Worm (Caenorhabditis elegans) whole organism, L4 larva: ENCODE results near the gene R01H2.8.

Source experiments
- R02D3.7 ChIP-seq: fragments of 150-350 bp; sonication (generic microtip); optimal IDR thresholded peaks from 3 replicates; lab custom pipeline; 2014; ENCODE audit warnings: missing biosample characterization, missing genetic modification characterization
- Y48G9A.11 ChIP-seq: fragments of 200-800 bp; sonication (Bioruptor generic); IDR thresholded peaks from 2 replicates; pipeline ENCODE4 v1.3.6; 2022; ENCODE audit warnings: missing genetic modification reagents, missing genetic modification characterization, missing compliant biosample characterization
- Y75B8A.6 ChIP-seq: fragments of 200-800 bp; sonication (Bioruptor generic); IDR thresholded peaks from 2 replicates; pipeline ENCODE4 v1.3.6; 2022; ENCODE audit warnings: missing genetic modification reagents, missing genetic modification characterization, missing compliant biosample characterization
- aha-1 ChIP-seq: fragments of 150-350 bp; peaks from one replicate; lab custom pipeline; 2014; ENCODE audit warnings: missing biosample characterization, missing genetic modification characterization
- attf-4 ChIP-seq: sonication (generic microtip); optimal IDR thresholded peaks from 3 replicates; lab custom pipeline; 2017; ENCODE audit warnings: missing biosample characterization, missing genetic modification characterization
- ceh-32 ChIP-seq: sonication (generic microtip); optimal IDR thresholded peaks from 2 replicates; lab custom pipeline; 2016; ENCODE audit warnings: mild to moderate bottlenecking, missing genetic modification characterization, missing compliant biosample characterization; ENCODE audit not compliant: poor library complexity
- cey-2 ChIP-seq: sonication (generic microtip); optimal IDR thresholded peaks from 3 replicates; lab custom pipeline; 2017; ENCODE audit warnings: missing genetic modification characterization, mild to moderate bottlenecking, missing compliant biosample characterization, antibody characterized with exemption, borderline replicate concordance; ENCODE audit not compliant: insufficient read depth
- daf-12 ChIP-seq: fragments of 150-350 bp; optimal IDR thresholded peaks from 2 replicates; lab custom pipeline; 2014; ENCODE audit warnings: missing biosample characterization, missing genetic modification reagents, missing genetic modification characterization
- daf-8 ChIP-seq: fragments of 200-800 bp; sonication (Bioruptor generic); IDR thresholded peaks from 2 replicates; pipeline ENCODE4 v1.3.6; 2022; ENCODE audit warnings: missing genetic modification characterization, missing compliant biosample characterization
- duxl-1 ChIP-seq: sonication (generic microtip); optimal IDR thresholded peaks from 2 replicates; lab custom pipeline; 2016; ENCODE audit warnings: mild to moderate bottlenecking, missing genetic modification characterization, moderate library complexity, missing compliant biosample characterization; ENCODE audit not compliant: poor library complexity
- gei-8 ChIP-seq: fragments of 200-800 bp; sonication (Bioruptor generic); optimal IDR thresholded peaks from 2 replicates; lab custom pipeline; 2018; ENCODE audit warnings: mild to moderate bottlenecking, missing genetic modification characterization, missing compliant biosample characterization
- hif-1 ChIP-seq, 2 experiments: sonication (generic microtip); optimal IDR thresholded peaks; 2 replicates each; lab custom pipeline; 2016 to 2017; ENCODE audit warnings: missing compliant biosample characterization in 2 of 2, missing genetic modification characterization in 2 of 2, missing genetic modification reagents in 2 of 2, missing genotype in 2 of 2, mild to moderate bottlenecking in 1 of 2
- hlh-11 ChIP-seq: fragments of 200-800 bp; sonication (Bioruptor generic); optimal IDR thresholded peaks from 2 replicates; lab custom pipeline; 2018; ENCODE audit warnings: mild to moderate bottlenecking, missing genetic modification characterization, missing compliant biosample characterization
- hlh-30 ChIP-seq: sonication (generic microtip); optimal IDR thresholded peaks from 2 replicates; lab custom pipeline; 2017; ENCODE audit warnings: antibody characterized with exemption, mild to moderate bottlenecking, missing genetic modification characterization, missing compliant biosample characterization; ENCODE audit not compliant: insufficient read depth
- lin-15B ChIP-seq: fragments of 150-350 bp; sonication (generic microtip); optimal IDR thresholded peaks from 3 replicates; lab custom pipeline; 2014; ENCODE audit warnings: missing biosample characterization, missing genetic modification characterization
- lin-39 ChIP-seq: fragments of 150-350 bp; optimal IDR thresholded peaks from 2 replicates; lab custom pipeline; 2014; ENCODE audit warnings: missing biosample characterization, missing genetic modification reagents, missing genetic modification characterization
- lir-3 ChIP-seq: sonication (generic microtip); optimal IDR thresholded peaks from 2 replicates; lab custom pipeline; 2016; ENCODE audit warnings: mild to moderate bottlenecking, missing genetic modification characterization, missing compliant biosample characterization
- lsy-2 ChIP-seq, 2 experiments: fragments of 150-350 bp in 1 of 2; sonication (generic microtip) in 1 of 2; optimal IDR thresholded peaks; 2 replicates each; lab custom pipeline; 2014 to 2017; ENCODE audit warnings: missing biosample characterization in 2 of 2, missing genetic modification characterization in 2 of 2
- madf-9 ChIP-seq: fragments of 200-800 bp; sonication (Bioruptor generic); conservative IDR thresholded peaks from 2 replicates; pipeline ENCODE4 v1.3.6; 2022; ENCODE audit warnings: missing genetic modification reagents, missing genetic modification characterization, missing compliant biosample characterization
- mes-2 ChIP-seq: sonication (generic microtip); optimal IDR thresholded peaks from 2 replicates; lab custom pipeline; 2016; ENCODE audit warnings: missing genotype, mild to moderate bottlenecking, missing genetic modification characterization, missing compliant biosample characterization; ENCODE audit not compliant: poor library complexity, severe bottlenecking
- mxl-3 ChIP-seq: fragments of 200-800 bp; sonication (Bioruptor generic); optimal IDR thresholded peaks from 2 replicates; lab custom pipeline; 2018; ENCODE audit warnings: mild to moderate bottlenecking, missing genetic modification characterization, missing compliant biosample characterization
- nhr-10 ChIP-seq: fragments of 150-350 bp; optimal IDR thresholded peaks from 2 replicates; lab custom pipeline; 2014; ENCODE audit warnings: missing biosample characterization, missing genetic modification characterization
- nhr-11 ChIP-seq: fragments of 150-350 bp; optimal IDR thresholded peaks from 2 replicates; lab custom pipeline; 2014; ENCODE audit warnings: missing biosample characterization, missing genetic modification characterization
- nhr-41 ChIP-seq: fragments of 200-800 bp; sonication (Bioruptor generic); IDR thresholded peaks from 2 replicates; pipeline ENCODE4 v1.3.6; 2022; ENCODE audit warnings: missing genetic modification reagents, missing genetic modification characterization, missing compliant biosample characterization
- nhr-77 ChIP-seq: fragments of 150-350 bp; optimal IDR thresholded peaks from 2 replicates; lab custom pipeline; 2014; ENCODE audit warnings: missing biosample characterization, missing genetic modification characterization
- pha-4 ChIP-seq, 2 experiments: fragments of 150-350 bp in 1 of 2; fragments of 200-800 bp in 1 of 2; sonication (Bioruptor generic) in 1 of 2; IDR thresholded peaks in 1 of 2; optimal IDR thresholded peaks in 1 of 2; 2 replicates each; pipeline versions ENCODE4 v1.3.6 to Lab custom; 2014 to 2022; ENCODE audit warnings: missing genetic modification characterization in 2 of 2, missing genetic modification reagents in 2 of 2, missing biosample characterization in 1 of 2, missing compliant biosample characterization in 1 of 2
- php-3 ChIP-seq: fragments of 200-800 bp; sonication (Bioruptor generic); IDR thresholded peaks from 2 replicates; pipeline ENCODE4 v1.3.6; 2022; ENCODE audit warnings: missing genetic modification reagents, missing genetic modification characterization, missing compliant biosample characterization
- set-16 ChIP-seq: fragments of 200-800 bp; sonication (Bioruptor generic); IDR thresholded peaks from 2 replicates; pipeline ENCODE4 v1.3.6; 2022; ENCODE audit warnings: missing genetic modification reagents, missing genetic modification characterization, missing compliant biosample characterization
- spr-1 ChIP-seq: sonication (generic microtip); optimal IDR thresholded peaks from 2 replicates; lab custom pipeline; 2016; ENCODE audit warnings: mild to moderate bottlenecking, missing genetic modification characterization, missing compliant biosample characterization
- tra-1 ChIP-seq: fragments of 200-800 bp; sonication (Bioruptor generic); IDR thresholded peaks from 2 replicates; pipeline ENCODE4 v1.3.6; 2022; ENCODE audit warnings: missing genetic modification reagents, missing genetic modification characterization, missing compliant biosample characterization

R01H2.8 gene

DNA sequence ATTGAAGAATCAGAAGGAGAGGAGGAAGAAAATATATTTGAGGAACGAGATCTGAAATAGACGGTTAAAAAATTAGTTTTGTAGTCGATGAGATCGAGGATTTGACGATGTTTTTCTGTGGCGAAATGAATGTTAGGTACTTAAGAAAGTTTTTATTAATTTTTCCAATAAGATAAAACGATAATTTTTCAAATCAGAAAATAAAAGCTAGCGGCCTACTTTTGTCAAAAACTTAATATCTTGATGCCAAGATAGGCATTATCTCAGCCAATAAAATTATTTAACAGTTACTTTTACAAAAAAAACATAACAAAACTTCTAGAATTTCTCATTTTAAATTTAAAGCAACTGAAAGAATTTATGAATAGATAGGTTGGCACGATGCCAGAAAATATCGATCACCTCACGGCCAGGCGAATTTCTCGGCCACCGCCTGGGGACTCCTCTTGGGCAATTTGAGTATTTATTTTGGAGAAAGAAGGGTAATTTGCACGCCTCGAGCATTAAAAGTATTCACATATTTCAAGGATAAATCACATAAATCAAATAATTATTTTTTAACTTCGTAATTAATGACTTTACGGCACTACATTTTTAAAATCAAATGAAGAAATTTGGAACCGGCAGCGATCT lies 18.9 kb downstream of the R01H2.8 start, which contains the start of gene fubl-2 (continued):
- TF ChIP-seq Y48G9A.11 (GFP tag; lab: Robert Waterston, UW) (no peak), php-3 (no peak), nhr-77 (peak; percentile 18), madf-9 (GFP tag; lab: Robert Waterston, UW) (no peak), pha-4 (GFP tag; IDR thresholded peaks at IDR 0.05; lab: Robert Waterston, UW) (no peak), pha-4 (tag; optimal IDR thresholded peaks at IDR 0.05; lab: Kevin White, UChicago) (no peak), hlh-11 (tag; lab: Kevin White, UChicago) (no peak), lin-15B (no peak), tra-1 (GFP tag; lab: Robert Waterston, UW) (no peak)

DNA sequence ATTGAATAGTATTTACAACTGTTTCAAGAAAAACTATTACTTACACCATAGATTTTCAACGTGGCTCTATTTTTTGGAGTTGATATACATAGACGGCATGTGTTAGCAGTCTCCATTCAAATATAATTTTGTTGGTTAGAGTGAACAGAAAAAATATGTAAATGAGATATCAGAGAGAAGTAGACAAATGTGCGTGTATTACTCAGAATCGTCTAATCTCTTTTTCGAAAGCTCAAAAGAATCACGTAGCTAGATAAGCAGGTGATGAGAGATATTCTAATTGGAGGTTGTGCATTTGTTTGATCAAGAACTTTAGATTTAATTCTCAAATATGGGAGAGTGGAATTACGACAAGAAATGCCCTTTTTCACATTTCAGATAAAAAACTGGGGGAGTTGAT lies 21.7 kb downstream of the R01H2.8 start, which contains the start of gene ZK418.10:
Gene ZK418.10 (minus strand): TSS at position 148 of the 400 bp plus-strand sequence.
- TF ChIP-seq nhr-11 (tag; lab: Kevin White, UChicago) (peak; percentile 13), tra-1 (GFP tag; lab: Robert Waterston, UW) (no peak)

DNA sequence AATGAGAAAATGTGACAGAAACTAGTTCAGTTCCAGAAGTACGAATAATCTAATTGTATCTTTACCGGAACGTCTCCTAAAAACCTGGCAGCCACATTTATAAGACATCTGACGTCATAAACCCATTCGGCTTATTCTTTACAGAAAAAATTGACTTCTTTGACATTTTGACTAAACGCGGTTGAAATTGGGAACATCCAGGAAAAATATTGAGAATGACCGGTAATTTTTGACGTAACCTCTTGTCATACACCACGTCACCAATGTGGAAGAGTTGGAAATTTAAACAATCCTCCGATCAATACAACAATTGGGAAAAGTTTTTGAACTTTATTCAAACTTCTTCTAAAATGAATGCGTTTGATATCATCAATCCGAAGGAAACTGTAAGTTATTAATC lies 22.2 kb downstream of the R01H2.8 start, which contains the start of gene ZK418.2:
Gene ZK418.2 (plus strand): TSS at position 301 of the 400 bp plus-strand sequence.
- TF ChIP-seq aha-1: peak; percentile 57
- TF ChIP-seq R02D3.7 (tag; lab: Kevin White, UChicago): no peak
- no peak for TF ChIP-seq daf-8 (GFP tag; lab: Robert Waterston, UW)
- TF ChIP-seq ceh-32 (tag; lab: Kevin White, UChicago): no peak
- no peak for TF ChIP-seq nhr-10 (tag; lab: Kevin White, UChicago)

DNA sequence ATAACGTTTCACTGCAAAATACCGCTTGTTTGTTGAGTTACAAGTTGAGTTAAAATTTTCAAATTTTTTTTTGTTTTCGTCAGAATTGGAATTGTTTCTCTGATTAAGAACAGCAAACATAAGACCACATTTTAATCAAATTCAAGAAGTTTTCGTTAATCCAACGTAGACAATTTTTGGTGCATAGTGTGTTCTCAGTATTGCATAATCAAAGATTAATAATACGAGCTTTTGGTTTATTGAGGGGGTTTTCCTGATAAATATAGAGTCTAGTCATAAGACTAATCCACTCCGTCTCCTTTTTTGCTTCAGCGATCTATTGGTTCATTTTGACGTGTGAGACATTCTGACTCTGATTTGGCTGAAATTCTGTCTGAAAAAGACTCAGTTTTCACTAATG lies 26.3 kb downstream of the R01H2.8 start, which contains the start of gene nhr-9:
Gene nhr-9 (plus strand): TSS at position 307 of the 400 bp plus-strand sequence.
- TF ChIP-seq duxl-1 (tag; lab: Kevin White, UChicago) (no peak), gei-8 (GFP tag; lab: Kevin White, UChicago) (no peak), cey-2 (tag; lab: Kevin White, UChicago) (no peak), spr-1 (no peak), hlh-30 (tag; lab: Kevin White, UChicago) (no peak), lir-3 (tag; lab: Kevin White, UChicago) (no peak), attf-4 (tag; lab: Kevin White, UChicago) (no peak), mxl-3 (GFP tag; lab: Kevin White, UChicago) (no peak), hif-1 (tag; optimal IDR thresholded peaks at IDR 0.05; lab: Kevin White, UChicago) (no peak), lsy-2 (tag; optimal IDR thresholded peaks at IDR 0.05; lab: Kevin White, UChicago) (no peak), madf-9 (GFP tag; lab: Robert Waterston, UW) (no peak), nhr-41 (GFP tag; lab: Robert Waterston, UW) (no peak), lin-39 (tag; lab: Kevin White, UChicago) (no peak)

DNA sequence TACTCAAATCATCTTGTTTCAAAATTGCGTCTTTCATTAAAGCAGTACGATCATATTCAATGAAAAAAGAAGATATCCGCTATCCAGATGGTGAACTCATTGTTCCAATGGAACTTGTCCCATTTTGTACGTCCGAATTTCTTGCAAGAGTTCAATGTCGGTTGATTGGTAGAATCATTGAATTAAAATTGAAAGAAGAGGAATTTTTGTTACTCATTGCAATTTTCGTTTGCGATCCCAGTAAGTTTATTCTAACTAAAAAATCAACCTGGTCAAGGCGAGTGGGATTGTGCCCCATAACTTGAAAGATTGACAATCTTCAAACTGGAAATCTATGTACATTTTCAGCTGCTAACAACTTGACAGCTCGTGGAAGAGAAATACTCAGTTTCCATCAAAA lies 27.6 kb downstream of the R01H2.8 start:
- TF ChIP-seq daf-12 (tag; lab: Kevin White, UChicago): no peak
- TF ChIP-seq set-16 (GFP tag; lab: Robert Waterston, UW): no peak
- peak; percentile 96 for TF ChIP-seq aha-1

DNA sequence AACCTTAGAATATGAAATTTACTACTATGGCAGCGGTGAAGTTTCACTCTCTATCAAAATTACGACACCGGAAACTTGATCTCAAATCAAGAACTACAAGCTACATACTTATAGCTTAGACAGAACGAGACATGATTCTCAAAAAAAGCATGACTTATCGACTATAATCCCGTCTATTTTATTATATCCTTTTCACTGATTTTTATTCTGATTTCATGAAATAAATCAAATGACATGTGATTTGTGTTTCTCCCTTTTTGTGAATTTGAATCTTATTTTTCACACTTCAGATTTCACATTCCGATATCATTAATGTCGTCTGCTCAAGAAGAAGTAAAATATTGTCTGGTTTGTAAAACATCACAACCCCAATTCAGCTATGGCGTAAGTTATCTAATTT lies 31.1 kb downstream of the R01H2.8 start, which contains the start of gene ZK418.11:
Gene ZK418.11 (plus strand): TSS at position 289 of the 400 bp plus-strand sequence.
- TF ChIP-seq Y75B8A.6 (GFP tag; lab: Robert Waterston, UW): no peak
- no peak for TF ChIP-seq gei-8 (GFP tag; lab: Kevin White, UChicago)
- no peak for TF ChIP-seq mes-2 (tag; lab: Kevin White, UChicago)
